Fruit fly (Drosophila melanogaster): ENCODE data around the gene CG12395.

The CG12395 gene

dm6 chrX:16090179-16091144 lies 27.8 kb upstream of the CG12395 start (continued):
- peak; percentile 93 for TF ChIP-seq HmgZ (tag; optimal IDR thresholded peaks at IDR 0.05)
- peak; percentile 91 for TF ChIP-seq CrebB (tag; optimal IDR thresholded peaks at IDR 0.05)
- TF ChIP-seq nerfin-1 (tag; optimal IDR thresholded peaks at IDR 0.05): peak; percentile 77
- peak; percentile 66 for TF ChIP-seq NK7.1 (GFP tag; optimal IDR thresholded peaks at IDR 0.05)
- TF ChIP-seq CG4404 (GFP tag; IDR thresholded peaks at IDR 0.05): peak; percentile 71
- TF ChIP-seq her (GFP tag; optimal IDR thresholded peaks at IDR 0.05): peak; percentile 85
- peak; percentile 87 for TF ChIP-seq fu2 (GFP tag; optimal IDR thresholded peaks at IDR 0.05)
- no peak for TF ChIP-seq Hr39 (optimal IDR thresholded peaks at IDR 0.05)
- peak; percentile 85 for TF ChIP-seq Chrac-16 (GFP tag; optimal IDR thresholded peaks at IDR 0.05)
- TF ChIP-seq ato (GFP tag; IDR thresholded peaks at IDR 0.05; ENCODE audit: partially characterized antibody): no peak
- TF ChIP-seq CG8924 (tag; optimal IDR thresholded peaks at IDR 0.05): peak; percentile 82
- peak; percentile 78 for TF ChIP-seq CG15514 (GFP tag; optimal IDR thresholded peaks at IDR 0.05)
- peak; percentile 83; the same call in 2 of the 3 replicates for TF ChIP-seq CG6175 (GFP tag; IDR thresholded peaks at IDR 0.05)
- TF ChIP-seq CG4424 (GFP tag; optimal IDR thresholded peaks at IDR 0.05): peak; percentile 87
- TF ChIP-seq CG14965 (GFP tag; optimal IDR thresholded peaks at IDR 0.05; ENCODE audit: borderline replicate concordance): peak; percentile 33
- TF ChIP-seq CG3726 (GFP tag; IDR thresholded peaks at IDR 0.05): peak; percentile 76; the same call in 1 of the 3 replicates
- TF ChIP-seq CG42726 (GFP tag; IDR thresholded peaks at IDR 0.05; ENCODE audit: partially characterized antibody): no peak
- peak; percentile 78 for TF ChIP-seq CG4730 (GFP tag; IDR thresholded peaks at IDR 0.05)
- peak; percentile 99 for TF ChIP-seq Med (GFP tag)
- peak; percentile 61 for TF ChIP-seq CG17186 (GFP tag; optimal IDR thresholded peaks at IDR 0.05)
- TF ChIP-seq CG6254 (GFP tag; optimal IDR thresholded peaks at IDR 0.05): peak; percentile 62
- TF ChIP-seq CG7839 (tag; optimal IDR thresholded peaks at IDR 0.05): peak; percentile 94
- peak; percentile 91 for TF ChIP-seq zfh1 (GFP tag; IDR thresholded peaks at IDR 0.05)
- TF ChIP-seq CG3281 (GFP tag; optimal IDR thresholded peaks at IDR 0.05): peak; percentile 93
- peak; percentile 55 for TF ChIP-seq Atf3 (GFP tag; optimal IDR thresholded peaks at IDR 0.05)
- TF ChIP-seq usp (GFP tag; optimal IDR thresholded peaks at IDR 0.05): no peak
- TF ChIP-seq CG12299 (tag; optimal IDR thresholded peaks at IDR 0.05): peak; percentile 85
- TF ChIP-seq CG3838 (GFP tag; optimal IDR thresholded peaks at IDR 0.05): peak; percentile 39
- peak; percentile 85 for TF ChIP-seq CG1792 (GFP tag; optimal IDR thresholded peaks at IDR 0.05)
- peak; percentile 85 for TF ChIP-seq CG5245 (GFP tag; optimal IDR thresholded peaks at IDR 0.05)
- peak in 1 of 2 experiments; percentile 10 for TF ChIP-seq Trl (optimal IDR thresholded peaks at IDR 0.05)
- peak; percentile 89 for TF ChIP-seq Trl (GFP tag; optimal IDR thresholded peaks at IDR 0.05)
- TF ChIP-seq lab (GFP tag; optimal IDR thresholded peaks at IDR 0.05): peak; percentile 95
- peak; percentile 78 for TF ChIP-seq Abd-B (GFP tag; optimal IDR thresholded peaks at IDR 0.05)
- TF ChIP-seq disco-r (GFP tag; optimal IDR thresholded peaks at IDR 0.05): peak; percentile 95
- TF ChIP-seq Bdp1 (GFP tag; optimal IDR thresholded peaks at IDR 0.05): peak; percentile 73
- TF ChIP-seq Deaf1 (tag; optimal IDR thresholded peaks at IDR 0.05): no peak
- peak; percentile 72 for TF ChIP-seq Mes4 (GFP tag; optimal IDR thresholded peaks at IDR 0.05)
- TF ChIP-seq salm (tag; optimal IDR thresholded peaks at IDR 0.05): peak; percentile 82
- TF ChIP-seq E2f2 (GFP tag; IDR thresholded peaks at IDR 0.05): peak; percentile 65
- TF ChIP-seq tna (GFP tag; IDR thresholded peaks at IDR 0.05; ENCODE audit: partially characterized antibody): no peak
- TF ChIP-seq inv (GFP tag; IDR thresholded peaks at IDR 0.05; ENCODE audit: partially characterized antibody): no peak
- peak; percentile 88 for TF ChIP-seq CG7786 (GFP tag; optimal IDR thresholded peaks at IDR 0.05)
- TF ChIP-seq ac (GFP tag; optimal IDR thresholded peaks at IDR 0.05): peak; percentile 12
- no peak for TF ChIP-seq zen2 (GFP tag; IDR thresholded peaks at IDR 0.05; ENCODE audit: partially characterized antibody)
- peak; percentile 71 for TF ChIP-seq CG32767 (GFP tag; IDR thresholded peaks at IDR 0.05)
- TF ChIP-seq CG13424 (tag; optimal IDR thresholded peaks at IDR 0.05): peak; percentile 94
- TF ChIP-seq jing (GFP tag; optimal IDR thresholded peaks at IDR 0.05): peak; percentile 79
- peak; percentile 36 for TF ChIP-seq CG15073 (GFP tag; optimal IDR thresholded peaks at IDR 0.05)
